Worm (Caenorhabditis elegans) whole organism, L2 larva: ENCODE measurements around the gene slc-25A18.1.

Experiments used
- egl-27 ChIP-seq: sonication (generic microtip); optimal IDR thresholded peaks from 3 replicates; lab custom pipeline; 2017; ENCODE audit warnings: missing biosample characterization, missing genetic modification reagents, missing genetic modification characterization
- gmeb-1 ChIP-seq: fragments of 150-350 bp; optimal IDR thresholded peaks from 2 replicates; lab custom pipeline; 2014; ENCODE audit warnings: missing biosample characterization, missing genetic modification characterization
- mdl-1 ChIP-seq, 2 experiments: fragments of 150-350 bp in 1 of 2; sonication (generic microtip) in 1 of 2; optimal IDR thresholded peaks; 2 replicates each; lab custom pipeline; 2017; ENCODE audit warnings: missing biosample characterization in 2 of 2, missing genetic modification characterization in 2 of 2
- nhr-23 ChIP-seq: fragments of 150-350 bp; optimal IDR thresholded peaks from 2 replicates; lab custom pipeline; 2014; ENCODE audit warnings: missing biosample characterization, missing genetic modification reagents, missing genetic modification characterization
- zag-1 ChIP-seq: fragments of 150-350 bp; optimal IDR thresholded peaks from 2 replicates; lab custom pipeline; 2014; ENCODE audit warnings: missing biosample characterization, missing genetic modification characterization

DNA sequence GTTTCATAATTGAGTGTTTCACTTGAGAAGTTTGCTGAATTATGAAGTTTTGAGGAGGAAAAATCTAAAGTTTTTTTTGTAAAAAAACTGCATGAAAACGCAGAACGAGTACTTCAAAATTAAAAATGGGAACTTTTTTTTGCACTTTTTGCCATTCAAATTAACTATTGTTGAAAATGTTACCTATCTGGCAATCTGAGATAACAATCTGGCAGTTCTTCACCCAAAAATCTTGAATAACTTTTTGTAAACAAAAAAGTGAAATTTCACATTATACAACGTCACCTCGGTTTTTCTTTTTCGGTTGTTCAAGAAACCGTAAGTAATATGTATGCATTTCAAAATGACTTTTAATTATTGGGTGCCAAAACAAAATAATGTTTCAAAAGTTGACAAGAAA is 38.8 kb upstream of the slc-25A18.1 start:
- no peak for TF ChIP-seq nhr-23
- no peak for TF ChIP-seq zag-1 (tag; lab: Kevin White, UChicago)
- TF ChIP-seq gmeb-1 (tag; lab: Kevin White, UChicago): no peak
- no peak for TF ChIP-seq egl-27 (tag; lab: Kevin White, UChicago)
- no peak for TF ChIP-seq mdl-1 (tag; optimal IDR thresholded peaks at IDR 0.05; lab: Kevin White, UChicago)
